Worm (Caenorhabditis elegans): ENCODE data around the gene F10E9.5.

F10E9.5 gene

DNA sequence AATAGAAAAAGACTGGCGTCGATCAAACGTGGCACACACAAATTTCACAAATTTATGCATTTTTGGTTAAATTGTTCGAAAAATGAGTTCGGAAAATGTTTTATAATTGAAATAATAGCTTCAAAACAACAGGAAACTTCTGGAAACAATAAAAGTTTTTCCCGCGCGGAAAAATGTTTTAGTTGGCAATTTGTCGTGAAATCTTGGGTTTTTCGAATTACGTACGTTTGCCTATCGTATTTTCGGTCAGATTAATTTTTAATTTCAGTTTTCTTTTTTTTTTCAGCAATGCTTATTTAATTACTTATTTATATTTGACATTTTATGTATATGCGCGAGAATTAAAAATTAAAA, 48.0 kb downstream of the F10E9.5 start:
- TF ChIP-seq nhr-28 (tag; optimal IDR thresholded peaks at IDR 0.05) (no peak), ces-1 (GFP tag; optimal IDR thresholded peaks at IDR 0.05) (no peak), lin-13 (tag; optimal IDR thresholded peaks at IDR 0.05) (no peak), sem-2 (GFP tag; optimal IDR thresholded peaks at IDR 0.05) (no peak), lin-32 (GFP tag; optimal IDR thresholded peaks at IDR 0.05) (no peak), hlh-1 (tag; optimal IDR thresholded peaks at IDR 0.05) (no peak), cnd-1 (tag; optimal IDR thresholded peaks at IDR 0.05) (no peak)

DNA sequence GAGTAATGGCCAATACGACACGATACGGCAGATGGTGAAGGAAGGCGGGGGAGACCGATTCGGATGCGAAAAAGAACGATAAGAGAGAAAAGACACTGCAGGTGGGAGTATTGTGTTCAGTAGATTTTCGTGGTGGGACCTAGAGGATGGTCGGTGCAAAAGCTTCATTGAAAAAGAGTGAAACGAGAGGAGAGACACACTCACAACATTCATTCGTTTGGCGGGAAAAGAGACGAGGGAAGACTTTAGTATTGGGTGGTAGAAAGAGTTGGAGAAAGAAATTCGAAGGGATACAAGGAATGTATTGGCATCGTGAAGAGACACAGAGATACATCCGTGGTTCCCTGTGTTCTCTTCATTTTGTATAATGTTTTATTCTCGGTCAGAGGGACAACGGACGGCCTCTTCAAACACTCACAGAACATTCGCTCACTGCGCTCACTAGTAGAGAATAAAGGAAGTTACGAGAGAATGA, 49.1 kb downstream of the F10E9.5 start:
- no peak for TF ChIP-seq snpc-4 (tag; optimal IDR thresholded peaks at IDR 0.05)
- no peak for TF ChIP-seq sptf-1 (tag; optimal IDR thresholded peaks at IDR 0.05)
- no peak for TF ChIP-seq nhr-2 (tag; optimal IDR thresholded peaks at IDR 0.05)
- TF ChIP-seq mab-5 (tag; optimal IDR thresholded peaks at IDR 0.05), result no peak
- no peak for TF ChIP-seq elt-3 (tag; optimal IDR thresholded peaks at IDR 0.05)
- TF ChIP-seq ceh-83 (GFP tag; optimal IDR thresholded peaks at IDR 0.05), result no peak
- peak; percentile 78 for TF ChIP-seq cnd-1 (tag; optimal IDR thresholded peaks at IDR 0.05)
- peak; percentile 28 for TF ChIP-seq nhr-237 (tag; optimal IDR thresholded peaks at IDR 0.05)
- TF ChIP-seq bed-3 (GFP tag; optimal IDR thresholded peaks at IDR 0.05), result no peak
- TF ChIP-seq unc-120 (tag; optimal IDR thresholded peaks at IDR 0.05; ENCODE audit: poor library complexity, severe bottlenecking), result peak; percentile 64
- TF ChIP-seq mls-2 (tag; optimal IDR thresholded peaks at IDR 0.05), result peak; percentile 62
- no peak for TF ChIP-seq nhr-12 (tag; optimal IDR thresholded peaks at IDR 0.05)
- peak; percentile 35 for TF ChIP-seq lsy-2 (tag; optimal IDR thresholded peaks at IDR 0.05)
- no peak for TF ChIP-seq ztf-11 (tag; optimal IDR thresholded peaks at IDR 0.05)
- TF ChIP-seq hlh-1 (tag; optimal IDR thresholded peaks at IDR 0.05), result peak; percentile 70
- no peak for TF ChIP-seq zip-8 (tag; optimal IDR thresholded peaks at IDR 0.05)
- TF ChIP-seq drap-1 (GFP tag; optimal IDR thresholded peaks at IDR 0.05), result no peak
- peak; percentile 33 for TF ChIP-seq pha-4 (tag; optimal IDR thresholded peaks at IDR 0.05)
- TF ChIP-seq blmp-1 (tag; optimal IDR thresholded peaks at IDR 0.05), result no peak
- no peak for TF ChIP-seq nhr-76 (tag; optimal IDR thresholded peaks at IDR 0.05)
- peak; percentile 68 for TF ChIP-seq ces-1 (GFP tag; optimal IDR thresholded peaks at IDR 0.05)
- TF ChIP-seq mep-1 (tag; optimal IDR thresholded peaks at IDR 0.05), result peak; percentile 48
- no peak for TF ChIP-seq ham-2 (GFP tag; optimal IDR thresholded peaks at IDR 0.05)
- TF ChIP-seq lin-13 (tag; optimal IDR thresholded peaks at IDR 0.05), result no peak
- TF ChIP-seq ceh-43 (GFP tag; optimal IDR thresholded peaks at IDR 0.05), result no peak
- no peak for TF ChIP-seq sem-2 (GFP tag; optimal IDR thresholded peaks at IDR 0.05)
- no peak for TF ChIP-seq nhr-28 (tag; optimal IDR thresholded peaks at IDR 0.05)
- TF ChIP-seq lin-32 (GFP tag; optimal IDR thresholded peaks at IDR 0.05), result peak; percentile 47
- no peak for TF ChIP-seq elt-1 (tag; optimal IDR thresholded peaks at IDR 0.05; ENCODE audit: borderline replicate concordance, insufficient read depth)
- peak; percentile 71 for TF ChIP-seq unc-62 (GFP tag; optimal IDR thresholded peaks at IDR 0.05)
- peak; percentile 31 for TF ChIP-seq M03D4.4 (tag; optimal IDR thresholded peaks at IDR 0.05)
